Fruit fly (Drosophila melanogaster) Kc167 (cell line): ENCODE measurements around the gene CG7432.

Experiments used
- Myc ChIP-seq: fragments of >200 bp; optimal IDR thresholded peaks from 2 replicates; lab custom pipeline; 2017; ENCODE audit warnings: missing external identifiers
- Sin3A ChIP-seq: fragments of >200 bp; optimal IDR thresholded peaks from 2 replicates; lab custom pipeline; 2018; ENCODE audit warnings: missing external identifiers
- h ChIP-seq: fragments of >200 bp; optimal IDR thresholded peaks from 3 replicates; lab custom pipeline; 2018; ENCODE audit warnings: missing external identifiers
- insv ChIP-seq: fragments of >200 bp; optimal IDR thresholded peaks from 3 replicates; lab custom pipeline; 2018; ENCODE audit warnings: missing external identifiers
- psq ChIP-seq: fragments of >200 bp; optimal IDR thresholded peaks from 2 replicates; lab custom pipeline; 2017; ENCODE audit warnings: missing external identifiers
- ttk ChIP-seq: sonication (Bioruptor generic); optimal IDR thresholded peaks from 2 replicates; lab custom pipeline; 2017; ENCODE audit warnings: missing external identifiers

The CG7432 gene

dm6 chr3R:19664713-19665112 is at the start of gene CG7432:
Gene CG7432 (plus strand): TSS chr3R:19665007.
- TF ChIP-seq ttk (lab: Kevin White, UChicago) = no peak
- no peak for TF ChIP-seq Sin3A (lab: Kevin White, UChicago)
- TF ChIP-seq Myc = no peak
- no peak for TF ChIP-seq insv
- no peak for TF ChIP-seq h (lab: Kevin White, UChicago)
- no peak for TF ChIP-seq psq (lab: Kevin White, UChicago)

- TF ChIP-seq psq (lab: Kevin White, UChicago) = no peak
- TF ChIP-seq Sin3A (lab: Kevin White, UChicago) = no peak
- TF ChIP-seq h (lab: Kevin White, UChicago) = no peak
- TF ChIP-seq insv = no peak
- TF ChIP-seq ttk (lab: Kevin White, UChicago) = no peak
- TF ChIP-seq Myc = no peak
These were observed 44.9 kb upstream of the CG7432 start for dm6 chr3R:19619908-19620307.

- TF ChIP-seq psq (lab: Kevin White, UChicago) = no peak
- no peak for TF ChIP-seq h (lab: Kevin White, UChicago)
- TF ChIP-seq Sin3A (lab: Kevin White, UChicago) = no peak
- TF ChIP-seq Myc = no peak
- TF ChIP-seq insv = no peak
- TF ChIP-seq ttk (lab: Kevin White, UChicago) = no peak
These were observed 43.9 kb upstream of the CG7432 start for dm6 chr3R:19620953-19621352.

dm6 chr3R:19622005-19622404 is 42.8 kb upstream of the CG7432 start:
- TF ChIP-seq insv = no peak
- TF ChIP-seq Myc = no peak

- TF ChIP-seq h (lab: Kevin White, UChicago) (no peak), Sin3A (lab: Kevin White, UChicago) (no peak), ttk (lab: Kevin White, UChicago) (no peak), Myc (no peak), psq (lab: Kevin White, UChicago) (no peak), insv (no peak)
These were observed 41.2 kb upstream of the CG7432 start for dm6 chr3R:19623606-19624005.

dm6 chr3R:19624482-19624881 is 40.3 kb upstream of the CG7432 start:
- no peak for TF ChIP-seq psq (lab: Kevin White, UChicago)
- no peak for TF ChIP-seq Sin3A (lab: Kevin White, UChicago)
- no peak for TF ChIP-seq insv
- no peak for TF ChIP-seq ttk (lab: Kevin White, UChicago)
- TF ChIP-seq h (lab: Kevin White, UChicago) = no peak
- no peak for TF ChIP-seq Myc

dm6 chr3R:19625300-19626230 is 39.2 kb upstream of the CG7432 start:
- TF ChIP-seq h (lab: Kevin White, UChicago) (no peak), Sin3A (lab: Kevin White, UChicago) (no peak), ttk (lab: Kevin White, UChicago) (no peak), psq (lab: Kevin White, UChicago) (no peak), Myc (no peak), insv (no peak)

- TF ChIP-seq ttk (lab: Kevin White, UChicago) (no peak), psq (lab: Kevin White, UChicago) (no peak), h (lab: Kevin White, UChicago) (no peak), Sin3A (lab: Kevin White, UChicago) (no peak), insv (no peak), Myc (no peak)
These were observed 36.9 kb upstream of the CG7432 start for dm6 chr3R:19627792-19628522.

- TF ChIP-seq ttk (lab: Kevin White, UChicago) (no peak), psq (lab: Kevin White, UChicago) (no peak), insv (no peak), h (lab: Kevin White, UChicago) (no peak), Myc (no peak), Sin3A (lab: Kevin White, UChicago) (no peak)
These were observed 32.1 kb upstream of the CG7432 start, which contains the start of gene CG6231 for dm6 chr3R:19632685-19633116. Gene CG6231 (minus strand): TSS chr3R:19632718.

- no peak for TF ChIP-seq ttk (lab: Kevin White, UChicago)
- TF ChIP-seq Sin3A (lab: Kevin White, UChicago) = no peak
- TF ChIP-seq psq (lab: Kevin White, UChicago) = no peak
- TF ChIP-seq Myc = no peak
These were observed 30.2 kb upstream of the CG7432 start, which contains the start of gene CG34138 for dm6 chr3R:19634649-19635048. Gene CG34138 (plus strand): TSS chr3R:19634949.

dm6 chr3R:19638004-19638403 is 26.8 kb upstream of the CG7432 start:
- TF ChIP-seq ttk (lab: Kevin White, UChicago) (no peak), Myc (no peak), psq (lab: Kevin White, UChicago) (no peak), h (lab: Kevin White, UChicago) (no peak), Sin3A (lab: Kevin White, UChicago) (no peak), insv (no peak)

dm6 chr3R:19641058-19641457 is 23.7 kb upstream of the CG7432 start:
- TF ChIP-seq insv = no peak
- no peak for TF ChIP-seq Myc
- no peak for TF ChIP-seq ttk (lab: Kevin White, UChicago)
- TF ChIP-seq h (lab: Kevin White, UChicago) = no peak
- no peak for TF ChIP-seq Sin3A (lab: Kevin White, UChicago)
- TF ChIP-seq psq (lab: Kevin White, UChicago) = no peak
